Fruit fly (Drosophila melanogaster) whole organism, wandering third instar larva: ENCODE data around the gene CG43091.

Experiments used
- Abd-B ChIP-seq: fragments of >200 bp; optimal IDR thresholded peaks from 2 replicates; lab custom pipeline; 2017; ENCODE audit warnings: missing biosample characterization, missing genetic modification characterization
- CG9705 ChIP-seq: fragments of 200-800 bp; sonication (Bioruptor generic); optimal IDR thresholded peaks from 2 replicates; lab custom pipeline; 2018; ENCODE audit warnings: missing biosample characterization, mild to moderate bottlenecking, missing genetic modification characterization
- CrebA ChIP-seq: fragments of 200-800 bp; sonication (Bioruptor generic); optimal IDR thresholded peaks from 2 replicates; lab custom pipeline; 2016; ENCODE audit warnings: missing biosample characterization, mild to moderate bottlenecking, missing genetic modification characterization, borderline replicate concordance
- Dfd ChIP-seq: fragments of >200 bp; optimal IDR thresholded peaks from 2 replicates; lab custom pipeline; 2017; ENCODE audit warnings: missing biosample characterization, missing genetic modification characterization
- Dif ChIP-seq: fragments of 200-275, 200-300 bp; sonication (Bioruptor generic); optimal IDR thresholded peaks from 2 replicates; lab custom pipeline; 2018; ENCODE audit warnings: missing biosample characterization, missing genetic modification characterization; ENCODE audit not compliant: partially characterized antibody
- GATAd ChIP-seq: sonication (Bioruptor generic); optimal IDR thresholded peaks from 2 replicates; lab custom pipeline; 2016; ENCODE audit warnings: missing biosample characterization, missing genetic modification characterization
- Hnf4 ChIP-seq: fragments of 200-800 bp; sonication (Bioruptor generic); optimal IDR thresholded peaks from 2 replicates; lab custom pipeline; 2016; ENCODE audit warnings: missing biosample characterization, mild to moderate bottlenecking, missing genetic modification characterization
- Hr78 ChIP-seq: fragments of >200 bp; optimal IDR thresholded peaks from 2 replicates; lab custom pipeline; 2017; ENCODE audit warnings: missing biosample characterization, missing genetic modification characterization
- Mio ChIP-seq: sonication (Bioruptor generic); optimal IDR thresholded peaks from 2 replicates; lab custom pipeline; 2016; ENCODE audit warnings: missing biosample characterization, missing genetic modification characterization
- Myc ChIP-seq: fragments of >200 bp; optimal IDR thresholded peaks from 2 replicates; lab custom pipeline; 2017
- N ChIP-seq: fragments of >200 bp; optimal IDR thresholded peaks from 2 replicates; lab custom pipeline; 2018; ENCODE audit warnings: missing biosample characterization, missing external identifiers, missing genetic modification characterization
- OdsH ChIP-seq: fragments of 200-800 bp; sonication (Bioruptor generic); optimal IDR thresholded peaks from 2 replicates; lab custom pipeline; 2016; ENCODE audit warnings: missing biosample characterization, mild to moderate bottlenecking, missing genetic modification characterization
- Rel ChIP-seq, 2 experiments: fragments of 200-800 bp; sonication (Bioruptor generic) in 1 of 2; optimal IDR thresholded peaks; 2 replicates in 1 of 2; 3 replicates in 1 of 2; lab custom pipeline; 2016 to 2019; ENCODE audit warnings: mild to moderate bottlenecking in 2 of 2, missing biosample characterization in 2 of 2, missing genetic modification characterization in 2 of 2, moderate library complexity in 1 of 2
- Sp1 ChIP-seq: fragments of 200-800 bp; sonication (Bioruptor generic); optimal IDR thresholded peaks from 3 replicates; lab custom pipeline; 2019; ENCODE audit warnings: missing biosample characterization, mild to moderate bottlenecking, missing genetic modification characterization, moderate library complexity
- Vsx2 ChIP-seq: fragments of 200-300, 225-300 bp; sonication (Bioruptor generic); optimal IDR thresholded peaks from 2 replicates; lab custom pipeline; 2018; ENCODE audit warnings: missing biosample characterization, missing genetic modification characterization; ENCODE audit not compliant: partially characterized antibody
- brk ChIP-seq: fragments of 200-800 bp; sonication (Bioruptor generic); optimal IDR thresholded peaks from 2 replicates; lab custom pipeline; 2016; ENCODE audit warnings: missing biosample characterization, mild to moderate bottlenecking, missing genetic modification characterization
- dl ChIP-seq, 2 experiments: fragments of 175-275, 200-275 bp in 1 of 2; fragments of 200-275 bp in 1 of 2; sonication (Bioruptor generic); optimal IDR thresholded peaks; lab custom pipeline; 2018; ENCODE audit warnings: mild to moderate bottlenecking in 2 of 2, missing biosample characterization in 2 of 2, missing genetic modification characterization in 2 of 2, moderate library complexity in 2 of 2; ENCODE audit not compliant: partially characterized antibody in 2 of 2, insufficient read depth in 1 of 2
- dsf ChIP-seq: sonication (Bioruptor generic); optimal IDR thresholded peaks from 2 replicates; lab custom pipeline; 2016; ENCODE audit warnings: missing biosample characterization, missing genetic modification characterization, borderline replicate concordance
- ey ChIP-seq: fragments of 200-800 bp; sonication (Bioruptor generic); optimal IDR thresholded peaks from 2 replicates; lab custom pipeline; 2016; ENCODE audit warnings: missing biosample characterization, missing genetic modification characterization
- foxo ChIP-seq, 2 experiments: fragments of 200-800 bp; sonication (Bioruptor generic); optimal IDR thresholded peaks; 2 replicates in 1 of 2; 3 replicates in 1 of 2; lab custom pipeline; 2016 to 2017; ENCODE audit warnings: missing biosample characterization in 2 of 2, missing genetic modification characterization in 2 of 2
- fru ChIP-seq: fragments of 200-800 bp; sonication (Bioruptor generic); optimal IDR thresholded peaks from 3 replicates; lab custom pipeline; 2016; ENCODE audit warnings: missing biosample characterization, mild to moderate bottlenecking, missing genetic modification characterization
- h ChIP-seq: fragments of 200-800 bp; sonication (Bioruptor generic); optimal IDR thresholded peaks from 3 replicates; lab custom pipeline; 2016; ENCODE audit warnings: missing biosample characterization, mild to moderate bottlenecking, missing genetic modification characterization
- jim ChIP-seq: fragments of 175-275, 200-325 bp; sonication (Bioruptor generic); optimal IDR thresholded peaks from 2 replicates; lab custom pipeline; 2016; ENCODE audit warnings: missing biosample characterization, mild to moderate bottlenecking, missing genetic modification characterization
- lola ChIP-seq: fragments of >200 bp; optimal IDR thresholded peaks from 2 replicates; lab custom pipeline; 2017; ENCODE audit warnings: missing biosample characterization, missing genetic modification characterization
- pan ChIP-seq: fragments of >200 bp; optimal IDR thresholded peaks from 2 replicates; lab custom pipeline; 2017
- rgr ChIP-seq: fragments of 200-800 bp; sonication (Bioruptor generic); optimal IDR thresholded peaks from 3 replicates; lab custom pipeline; 2016; ENCODE audit warnings: missing biosample characterization, mild to moderate bottlenecking, missing genetic modification characterization
- sage ChIP-seq: fragments of 200-800 bp; sonication (Bioruptor generic); optimal IDR thresholded peaks from 2 replicates; lab custom pipeline; 2016; ENCODE audit warnings: missing biosample characterization, mild to moderate bottlenecking, missing genetic modification characterization
- tai ChIP-seq: sonication (Bioruptor generic); optimal IDR thresholded peaks from 2 replicates; lab custom pipeline; 2016; ENCODE audit warnings: missing biosample characterization, missing genetic modification characterization
- usp ChIP-seq: fragments of >200 bp; optimal IDR thresholded peaks from 2 replicates; lab custom pipeline; 2017; ENCODE audit warnings: missing biosample characterization, missing genetic modification characterization
- woc ChIP-seq: sonication (Bioruptor generic); optimal IDR thresholded peaks from 2 replicates; lab custom pipeline; 2016; ENCODE audit warnings: missing biosample characterization, mild to moderate bottlenecking, missing genetic modification characterization

Gene CG43091

dm6 chr3R:22776457-22776856 is 7.9 kb upstream of the CG43091 start:
- no peak for TF ChIP-seq h
- TF ChIP-seq, all 38 proteins: peak for 0

- TF ChIP-seq brk (no peak), sage (GFP tag; lab: Kevin White, UChicago) (no peak), ey (GFP tag; lab: Kevin White, UChicago) (no peak), N (GFP tag; lab: Kevin White, UChicago) (no peak), Myc (lab: Kevin White, UChicago) (no peak), dsf (GFP tag; lab: Kevin White, UChicago) (no peak), jim (GFP tag; lab: Kevin White, UChicago) (no peak), Dif (GFP tag; lab: Kevin White, UChicago) (no peak), Hr78 (no peak), CrebA (no peak), rgr (GFP tag; lab: Kevin White, UChicago) (no peak), tai (GFP tag; lab: Kevin White, UChicago) (no peak), lola (no peak), Abd-B (no peak), Rel (GFP tag; optimal IDR thresholded peaks at IDR 0.05; lab: Kevin White, UChicago) (no peak), Rel (tag; optimal IDR thresholded peaks at IDR 0.05; lab: Kevin White, UChicago) (no peak), fru (GFP tag; lab: Kevin White, UChicago) (no peak), h (no peak), Mio (GFP tag; lab: Kevin White, UChicago) (no peak)
Observed at dm6 chr3R:22771670-22772069, 3.1 kb upstream of the CG43091 start, which contains the start of gene CG43095. Gene CG43095 (minus strand): TSS chr3R:22771770.

- TF ChIP-seq dsf (GFP tag; lab: Kevin White, UChicago), result no peak
- TF ChIP-seq CG9705 (GFP tag; lab: Kevin White, UChicago), result no peak
- no peak for TF ChIP-seq GATAd
- TF ChIP-seq usp (GFP tag; lab: Kevin White, UChicago), result no peak
- TF ChIP-seq, all 38 proteins: peak for 0
Observed at dm6 chr3R:22770887-22771286, 2.4 kb upstream of the CG43091 start, which contains the start of gene CG43094. Gene CG43094 (minus strand): TSS chr3R:22770987.

- TF ChIP-seq lola, result no peak
- no peak for TF ChIP-seq sage (GFP tag; lab: Kevin White, UChicago)
- no peak for TF ChIP-seq Dfd (GFP tag; lab: Kevin White, UChicago)
- no peak for TF ChIP-seq CG9705 (GFP tag; lab: Kevin White, UChicago)
- TF ChIP-seq brk, result no peak
- no peak for TF ChIP-seq rgr (GFP tag; lab: Kevin White, UChicago)
- no peak for TF ChIP-seq usp (GFP tag; lab: Kevin White, UChicago)
- TF ChIP-seq woc (GFP tag; lab: Kevin White, UChicago), result no peak
Observed at dm6 chr3R:22770207-22770606, 1.7 kb upstream of the CG43091 start, which contains the start of gene CG43093. Gene CG43093 (minus strand): TSS chr3R:22770307.

dm6 chr3R:22769567-22769966 is 1.0 kb upstream of the CG43091 start, which contains the start of gene CG43092:
Gene CG43092 (minus strand): TSS chr3R:22769667.
- TF ChIP-seq woc (GFP tag; lab: Kevin White, UChicago) (no peak), jim (GFP tag; lab: Kevin White, UChicago) (no peak), GATAd (no peak), dsf (GFP tag; lab: Kevin White, UChicago) (no peak), Hnf4 (GFP tag; lab: Kevin White, UChicago) (no peak), sage (GFP tag; lab: Kevin White, UChicago) (no peak), OdsH (GFP tag; lab: Kevin White, UChicago) (no peak), Vsx2 (no peak), Rel (GFP tag; optimal IDR thresholded peaks at IDR 0.05; lab: Kevin White, UChicago) (no peak), Rel (tag; optimal IDR thresholded peaks at IDR 0.05; lab: Kevin White, UChicago) (no peak), Sp1 (GFP tag; lab: Kevin White, UChicago) (no peak)

dm6 chr3R:22767599-22767998 is 934 bp downstream of the CG43091 start, which contains the start of gene CG13841:
Gene CG13841 (minus strand): TSS chr3R:22767699.
- no peak for TF ChIP-seq Sp1 (GFP tag; lab: Kevin White, UChicago)
- TF ChIP-seq brk, result no peak
- no peak for TF ChIP-seq Vsx2
- TF ChIP-seq h, result no peak
- TF ChIP-seq GATAd, result no peak
- no peak for TF ChIP-seq jim (GFP tag; lab: Kevin White, UChicago)
- no peak for TF ChIP-seq N (GFP tag; lab: Kevin White, UChicago)
- TF ChIP-seq Dfd (GFP tag; lab: Kevin White, UChicago), result no peak
- TF ChIP-seq fru (GFP tag; lab: Kevin White, UChicago), result no peak
- no peak for TF ChIP-seq CrebA
- no peak for TF ChIP-seq pan
- no peak for TF ChIP-seq Mio (GFP tag; lab: Kevin White, UChicago)
- TF ChIP-seq CG9705 (GFP tag; lab: Kevin White, UChicago), result no peak
- no peak for TF ChIP-seq tai (GFP tag; lab: Kevin White, UChicago)
- TF ChIP-seq woc (GFP tag; lab: Kevin White, UChicago), result no peak
- TF ChIP-seq dl (GFP tag; optimal IDR thresholded peaks at IDR 0.05; lab: Kevin White, UChicago; ENCODE audit: insufficient read depth in 1 of 2, partially characterized antibody in 2 of 2), result no peak
- TF ChIP-seq lola, result no peak
- no peak for TF ChIP-seq Hnf4 (GFP tag; lab: Kevin White, UChicago)
- no peak for TF ChIP-seq Hr78
- no peak for TF ChIP-seq foxo (GFP tag; optimal IDR thresholded peaks at IDR 0.05; lab: Kevin White, UChicago)
